Fruit fly (Drosophila melanogaster) whole organism, embryonic: ENCODE measurements around the gene CG17549.

Experiments used
- CG12219 ChIP-seq: fragments of 200-800 bp; sonication (Bioruptor generic); optimal IDR thresholded peaks from 3 replicates; lab custom pipeline; 2018; ENCODE audit warnings: missing biosample characterization, mild to moderate bottlenecking, missing genetic modification characterization
- CG12769 ChIP-seq: fragments of 200-800 bp; sonication (Bioruptor generic); optimal IDR thresholded peaks from 2 replicates; lab custom pipeline; 2019; ENCODE audit warnings: missing biosample characterization, mild to moderate bottlenecking, missing genetic modification characterization, moderate library complexity
- CG13123 ChIP-seq: fragments of 200-800 bp; sonication (Bioruptor generic); optimal IDR thresholded peaks from 2 replicates; lab custom pipeline; 2016; ENCODE audit warnings: missing biosample characterization, missing genetic modification characterization
- CG13894 ChIP-seq: fragments of 200-800 bp; sonication (Bioruptor generic); optimal IDR thresholded peaks from 3 replicates; lab custom pipeline; 2018; ENCODE audit warnings: missing biosample characterization, mild to moderate bottlenecking, missing genetic modification characterization, moderate library complexity
- CG2712 ChIP-seq: fragments of 200-800 bp; optimal IDR thresholded peaks from 3 replicates; lab custom pipeline; 2019; ENCODE audit warnings: missing biosample characterization, mild to moderate bottlenecking, missing genetic modification characterization, moderate library complexity
- CG33213 ChIP-seq: fragments of 200-800 bp; sonication (Bioruptor generic); optimal IDR thresholded peaks from 3 replicates; lab custom pipeline; 2016; ENCODE audit warnings: missing biosample characterization, missing genetic modification characterization
- CG34376 ChIP-seq: fragments of 200-800 bp; sonication (Bioruptor generic); optimal IDR thresholded peaks from 2 replicates; lab custom pipeline; 2018; ENCODE audit warnings: missing biosample characterization, mild to moderate bottlenecking, missing genetic modification characterization
- CG6791 ChIP-seq: fragments of 200-800 bp; sonication (Bioruptor generic); IDR thresholded peaks from 3 replicates; pipeline ENCODE4 v1.3.6; 2022; ENCODE audit warnings: missing biosample characterization, missing genetic modification characterization; ENCODE audit not compliant: partially characterized antibody
- CG7839 ChIP-seq: fragments of 200-800 bp; sonication (Bioruptor generic); optimal IDR thresholded peaks from 3 replicates; lab custom pipeline; 2018; ENCODE audit warnings: missing biosample characterization, mild to moderate bottlenecking, missing genetic modification characterization, moderate library complexity
- CG7928 ChIP-seq: fragments of 200-800 bp; sonication (Bioruptor generic); optimal IDR thresholded peaks from 2 replicates; lab custom pipeline; 2017; ENCODE audit warnings: missing biosample characterization, mild to moderate bottlenecking, missing genetic modification characterization
- CG8924 ChIP-seq: fragments of 200-800 bp; optimal IDR thresholded peaks from 3 replicates; lab custom pipeline; 2019; ENCODE audit warnings: missing biosample characterization, mild to moderate bottlenecking, missing genetic modification characterization, moderate library complexity
- CG9215 ChIP-seq: fragments of 200-800 bp; sonication (Bioruptor generic); IDR thresholded peaks from 2 replicates; pipeline ENCODE4 v1.3.6; 2022; ENCODE audit warnings: missing biosample characterization, missing genetic modification characterization
- Dip3 ChIP-seq: fragments of 200-800 bp; sonication (Bioruptor generic); optimal IDR thresholded peaks from 3 replicates; lab custom pipeline; 2016; ENCODE audit warnings: missing biosample characterization, missing genetic modification characterization
- Hsf ChIP-seq: fragments of 200-800 bp; sonication (Bioruptor generic); optimal IDR thresholded peaks from 3 replicates; lab custom pipeline; 2016; ENCODE audit warnings: missing biosample characterization, missing genetic modification characterization
- Med ChIP-seq: fragments of 200-800 bp; sonication (Bioruptor generic); peaks from one replicate; lab custom pipeline; 2016; ENCODE audit warnings: missing biosample characterization, missing genetic modification characterization, mild to moderate bottlenecking, inconsistent platforms, moderate library complexity
- NC2α ChIP-seq: fragments of 200-800 bp; sonication (Bioruptor generic); optimal IDR thresholded peaks from 2 replicates; lab custom pipeline; 2016; ENCODE audit warnings: missing biosample characterization, missing genetic modification characterization
- NC2β ChIP-seq: fragments of 200-800 bp; sonication (Bioruptor generic); optimal IDR thresholded peaks from 2 replicates; lab custom pipeline; 2016; ENCODE audit warnings: missing biosample characterization, missing genetic modification characterization
- Nf-YB ChIP-seq: fragments of 200-800 bp; sonication (Bioruptor generic); optimal IDR thresholded peaks from 3 replicates; lab custom pipeline; 2019; ENCODE audit warnings: missing biosample characterization, mild to moderate bottlenecking, missing genetic modification characterization, moderate library complexity
- Pdp1 ChIP-seq, 2 experiments: fragments of 200-800 bp; sonication (Bioruptor generic); optimal IDR thresholded peaks; 3 replicates each; lab custom pipeline; 2016; ENCODE audit warnings: missing biosample characterization in 2 of 2, missing genetic modification characterization in 2 of 2, mild to moderate bottlenecking in 1 of 2, moderate library complexity in 1 of 2
- Ptx1 ChIP-seq: fragments of 200-800 bp; sonication (Bioruptor generic); IDR thresholded peaks from 2 replicates; pipeline ENCODE4 v1.3.6; 2022; ENCODE audit warnings: missing biosample characterization, missing genetic modification characterization
- Trl ChIP-seq, 3 experiments: fragments of >200 bp in 2 of 3; fragments of 200-800 bp in 1 of 3; sonication (Bioruptor generic) in 1 of 3; optimal IDR thresholded peaks; 2 replicates in 1 of 3; 3 replicates in 2 of 3; lab custom pipeline; 2016 to 2017; ENCODE audit warnings: missing biosample characterization in 1 of 3, missing genetic modification characterization in 1 of 3
- abd-A ChIP-seq: fragments of 200-800 bp; sonication (Bioruptor generic); optimal IDR thresholded peaks from 3 replicates; lab custom pipeline; 2019; ENCODE audit warnings: missing biosample characterization, mild to moderate bottlenecking, missing genetic modification characterization, moderate library complexity
- btn ChIP-seq: fragments of 200-800 bp; sonication (Bioruptor generic); optimal IDR thresholded peaks from 2 replicates; lab custom pipeline; 2016; ENCODE audit warnings: missing biosample characterization, missing genetic modification characterization
- chinmo ChIP-seq: fragments of 200-800 bp; sonication (Bioruptor generic); IDR thresholded peaks from 4 replicates; pipeline ENCODE4 v1.3.6; 2022; ENCODE audit warnings: missing biosample characterization, missing genetic modification characterization; ENCODE audit not compliant: partially characterized antibody
- chn ChIP-seq: fragments of 200-800 bp; sonication (Bioruptor generic); optimal IDR thresholded peaks from 2 replicates; lab custom pipeline; 2016; ENCODE audit warnings: missing biosample characterization, missing genetic modification characterization
- gfzf ChIP-seq: fragments of 200-800 bp; sonication (Bioruptor generic); optimal IDR thresholded peaks from 2 replicates; lab custom pipeline; 2016; ENCODE audit warnings: missing biosample characterization, mild to moderate bottlenecking, missing genetic modification characterization, moderate library complexity
- hkb ChIP-seq, 2 experiments: fragments of 200-800 bp in 1 of 2; fragments of >200 bp in 1 of 2; sonication (Bioruptor generic) in 1 of 2; IDR thresholded peaks in 1 of 2; optimal IDR thresholded peaks in 1 of 2; 2 replicates each; pipeline versions ENCODE4 v1.3.6 to Lab custom; 2017 to 2022; ENCODE audit warnings: missing biosample characterization in 1 of 2, missing genetic modification characterization in 1 of 2
- ken ChIP-seq: fragments of 200-800 bp; sonication (Bioruptor generic); IDR thresholded peaks from 3 replicates; pipeline ENCODE4 v1.3.6; 2022; ENCODE audit warnings: missing biosample characterization, missing genetic modification characterization
- lbe ChIP-seq: fragments of 200-800 bp; sonication (Bioruptor generic); optimal IDR thresholded peaks from 2 replicates; lab custom pipeline; 2016; ENCODE audit warnings: missing biosample characterization, mild to moderate bottlenecking, missing genetic modification characterization
- mirr ChIP-seq: fragments of 200-800 bp; sonication (Bioruptor generic); optimal IDR thresholded peaks from 3 replicates; lab custom pipeline; 2018; ENCODE audit warnings: missing biosample characterization, mild to moderate bottlenecking, missing genetic modification characterization
- nerfin-2 ChIP-seq: fragments of 200-800 bp; sonication (Bioruptor generic); IDR thresholded peaks from 2 replicates; pipeline ENCODE4 v1.3.6; 2022; ENCODE audit warnings: missing biosample characterization, missing genetic modification characterization; ENCODE audit not compliant: partially characterized antibody
- nom ChIP-seq: fragments of 200-800 bp; sonication (Bioruptor generic); optimal IDR thresholded peaks from 2 replicates; lab custom pipeline; 2017; ENCODE audit warnings: missing biosample characterization, missing genetic modification characterization, mild to moderate bottlenecking, moderate library complexity, missing genetic modification reagents
- onecut ChIP-seq: fragments of 200-800 bp; sonication (Bioruptor generic); IDR thresholded peaks from 2 replicates; pipeline ENCODE4 v1.3.6; 2022; ENCODE audit warnings: missing biosample characterization, missing genetic modification characterization
- ranshi ChIP-seq: fragments of 200-800 bp; sonication (Bioruptor generic); IDR thresholded peaks from 2 replicates; pipeline ENCODE4 v1.3.6; 2022; ENCODE audit warnings: missing biosample characterization, missing genetic modification characterization
- sd ChIP-seq: fragments of 200-800 bp; sonication (Bioruptor generic); optimal IDR thresholded peaks from 3 replicates; lab custom pipeline; 2018; ENCODE audit warnings: missing biosample characterization, mild to moderate bottlenecking, missing genetic modification characterization, moderate library complexity
- sens-2 ChIP-seq: fragments of 200-800 bp; sonication (Bioruptor generic); IDR thresholded peaks from 2 replicates; pipeline ENCODE4 v1.3.6; 2022; ENCODE audit warnings: missing biosample characterization, missing genetic modification characterization
- slou ChIP-seq: fragments of 200-800 bp; sonication (Bioruptor generic); optimal IDR thresholded peaks from 3 replicates; lab custom pipeline; 2016; ENCODE audit warnings: missing biosample characterization, missing genetic modification characterization
- sug ChIP-seq: fragments of 200-800 bp; optimal IDR thresholded peaks from 2 replicates; lab custom pipeline; 2019; ENCODE audit warnings: missing biosample characterization, mild to moderate bottlenecking, missing genetic modification characterization, moderate library complexity
- vvl ChIP-seq: fragments of 200-800 bp; sonication (Bioruptor generic); IDR thresholded peaks from 2 replicates; pipeline ENCODE4 v1.3.6; 2022; ENCODE audit warnings: missing biosample characterization, missing genetic modification characterization
- zfh2 ChIP-seq: fragments of 200-800 bp; sonication (Bioruptor generic); optimal IDR thresholded peaks from 2 replicates; lab custom pipeline; 2016; ENCODE audit warnings: missing biosample characterization, missing genetic modification characterization

The CG17549 gene

DNA sequence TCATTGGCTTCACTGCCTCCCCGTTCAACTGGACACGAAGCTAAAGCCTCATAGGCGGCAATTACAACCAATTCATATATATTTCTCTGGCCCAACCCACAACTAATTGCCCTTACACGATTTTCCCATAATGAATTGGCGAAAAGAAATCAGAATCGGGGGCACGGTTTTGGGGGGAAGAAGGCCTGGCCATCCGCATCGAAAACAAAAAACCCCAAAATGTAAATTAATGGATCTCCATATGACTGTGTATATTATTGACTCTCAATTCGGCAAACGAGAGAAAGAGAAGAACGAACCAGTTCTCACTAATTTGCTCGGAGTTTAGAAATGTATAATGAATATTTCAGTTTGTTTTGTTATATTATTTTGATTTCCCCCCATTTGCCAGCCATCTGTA, 909 bp downstream of the CG17549 start (continued):
- no peak for TF ChIP-seq CG33213 (GFP tag; lab: Kevin White, UChicago)
- TF ChIP-seq lbe (GFP tag; lab: Kevin White, UChicago) = no peak
- peak; percentile 48; the same call in 1 of the 2 replicates for TF ChIP-seq vvl (GFP tag; lab: Robert Waterston, UW)
- no peak for TF ChIP-seq CG7839 (tag; lab: Kevin White, UChicago)
- TF ChIP-seq zfh2 (GFP tag; lab: Kevin White, UChicago) = no peak
- TF ChIP-seq nom (GFP tag; lab: Kevin White, UChicago) = no peak
- TF ChIP-seq slou = no peak
- TF ChIP-seq Dip3 (GFP tag; lab: Kevin White, UChicago) = no peak
- no peak for TF ChIP-seq NC2α
- no peak for TF ChIP-seq gfzf
- no peak for TF ChIP-seq CG13123
- no peak for TF ChIP-seq Trl (optimal IDR thresholded peaks at IDR 0.05; lab: Kevin White, UChicago)
- no peak for TF ChIP-seq Trl (GFP tag; optimal IDR thresholded peaks at IDR 0.05; lab: Kevin White, UChicago)
- no peak for TF ChIP-seq Nf-YB (GFP tag; lab: Kevin White, UChicago)
- peak; percentile 35 for TF ChIP-seq CG12769 (tag; lab: Kevin White, UChicago)
- TF ChIP-seq CG13894 (tag; lab: Kevin White, UChicago) = peak; percentile 76
- no peak for TF ChIP-seq chn
- no peak for TF ChIP-seq Ptx1
- no peak for TF ChIP-seq hkb (optimal IDR thresholded peaks at IDR 0.05; lab: Kevin White, UChicago)
- no peak for TF ChIP-seq hkb (GFP tag; IDR thresholded peaks at IDR 0.05; lab: Robert Waterston, UW)
- TF ChIP-seq NC2β (GFP tag; lab: Kevin White, UChicago) = no peak
- no peak for TF ChIP-seq CG8924
- peak; percentile 27 for TF ChIP-seq sd (tag; lab: Kevin White, UChicago)
- no peak for TF ChIP-seq CG9215
- TF ChIP-seq CG7928 (GFP tag; lab: Kevin White, UChicago) = no peak
- peak; percentile 20 for TF ChIP-seq abd-A (tag; lab: Kevin White, UChicago)
- no peak for TF ChIP-seq sens-2 (GFP tag; lab: Robert Waterston, UW)
- TF ChIP-seq onecut (GFP tag; lab: Robert Waterston, UW) = no peak
- no peak for TF ChIP-seq mirr (GFP tag; lab: Kevin White, UChicago)
- TF ChIP-seq, all 482 proteins: peak for 7

DNA sequence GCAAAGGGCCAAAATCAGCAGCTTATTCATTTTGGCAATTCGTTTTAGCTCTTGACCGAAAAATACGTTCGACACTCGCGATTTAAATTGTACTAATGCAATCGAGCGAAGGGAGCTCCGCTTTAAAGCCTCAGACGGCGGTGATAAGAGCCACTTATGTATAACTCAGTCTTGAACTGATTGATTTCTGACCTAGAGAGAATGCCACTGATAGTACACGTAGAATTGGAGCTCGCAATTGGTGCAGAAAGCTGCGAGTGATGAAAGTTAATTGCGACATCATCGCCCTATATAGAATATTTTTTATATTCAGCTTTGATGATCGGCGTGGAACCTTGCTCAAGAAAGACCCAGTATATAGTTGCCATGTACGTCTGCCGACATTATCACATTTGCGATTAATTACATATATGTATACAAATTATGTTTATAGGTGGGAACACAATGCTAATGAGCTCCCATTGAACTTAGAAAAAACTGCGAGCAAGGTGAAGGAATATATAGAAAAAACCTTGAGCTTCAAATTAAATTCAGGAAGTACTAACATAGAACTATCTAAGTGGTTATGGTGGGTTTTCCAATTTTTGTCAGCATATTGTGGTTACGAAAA, 3.7 kb downstream of the CG17549 start, which contains the start of gene fon:
Gene fon (minus strand): TSS at position 100 of the 610 bp plus-strand sequence.
- no peak for TF ChIP-seq btn (GFP tag; lab: Kevin White, UChicago)
- TF ChIP-seq Pdp1 (GFP tag; optimal IDR thresholded peaks at IDR 0.05; lab: Kevin White, UChicago) = peak in 1 of 2 experiments; percentile 57
- no peak for TF ChIP-seq Hsf (GFP tag; lab: Kevin White, UChicago)
- peak; percentile 25 for TF ChIP-seq Med (GFP tag; lab: Kevin White, UChicago)
- no peak for TF ChIP-seq Dip3 (GFP tag; lab: Kevin White, UChicago)
- TF ChIP-seq sug (tag; lab: Kevin White, UChicago) = peak; percentile 4
- no peak for TF ChIP-seq CG6791 (GFP tag; lab: Robert Waterston, UW)
- 0 out of 4 replicates have a peak, but pooled peaks have one; percentile 25 for TF ChIP-seq chinmo
- no peak for TF ChIP-seq CG2712 (tag; lab: Kevin White, UChicago)
- TF ChIP-seq CG34376 (GFP tag; lab: Kevin White, UChicago) = peak; percentile 76
- no peak for TF ChIP-seq CG12219
- no peak for TF ChIP-seq nerfin-2 (GFP tag; lab: Robert Waterston, UW)
- TF ChIP-seq ranshi = no peak
- no peak for TF ChIP-seq ken (GFP tag; lab: Robert Waterston, UW)
